Fruit fly (Drosophila melanogaster) Kc167 (cell line): Measurements from ENCODE around the gene Notum.

Experiments
- Myc ChIP-seq: fragments of >200 bp; optimal IDR thresholded peaks from 2 replicates; lab custom pipeline; 2017; ENCODE audit warnings: missing external identifiers
- Sin3A ChIP-seq: fragments of >200 bp; optimal IDR thresholded peaks from 2 replicates; lab custom pipeline; 2018; ENCODE audit warnings: missing external identifiers
- h ChIP-seq: fragments of >200 bp; optimal IDR thresholded peaks from 3 replicates; lab custom pipeline; 2018; ENCODE audit warnings: missing external identifiers
- psq ChIP-seq: fragments of >200 bp; optimal IDR thresholded peaks from 2 replicates; lab custom pipeline; 2017; ENCODE audit warnings: missing external identifiers
- ttk ChIP-seq: sonication (Bioruptor generic); optimal IDR thresholded peaks from 2 replicates; lab custom pipeline; 2017; ENCODE audit warnings: missing external identifiers

- TF ChIP-seq psq (lab: Kevin White, UChicago) (no peak), h (no peak), Sin3A (lab: Kevin White, UChicago) (no peak), ttk (lab: Kevin White, UChicago) (no peak), Myc (lab: Kevin White, UChicago) (no peak)
Measured at dm6 chr3L:16010176-16010575, 13.1 kb upstream of the Notum start.
